Worm (Caenorhabditis elegans) whole organism, L4 larva: ENCODE results near the gene C15F1.2.
A peak's percentile ranks its signal among the peaks of the same experiment; 100 is the strongest.

Source experiments
- F37D6.2 ChIP-seq: sonication (generic microtip); optimal IDR thresholded peaks from 2 replicates; lab custom pipeline; 2016; ENCODE audit warnings: mild to moderate bottlenecking, missing genetic modification characterization, missing compliant biosample characterization
- T20F7.1 ChIP-seq: fragments of 200-800 bp; sonication (Bioruptor generic); optimal IDR thresholded peaks from 2 replicates; lab custom pipeline; 2018; ENCODE audit warnings: mild to moderate bottlenecking, missing genetic modification characterization, missing compliant biosample characterization
- T26A8.4 ChIP-seq: fragments of 200-800 bp; sonication (Bioruptor generic); IDR thresholded peaks from 2 replicates; pipeline ENCODE4 v1.3.6; 2022; ENCODE audit warnings: missing genetic modification characterization, missing compliant biosample characterization
- Y105C5A.15 ChIP-seq: fragments of 200-800 bp; sonication (Bioruptor generic); IDR thresholded peaks from 2 replicates; pipeline ENCODE4 v1.3.6; 2022; ENCODE audit warnings: missing genetic modification characterization, missing compliant biosample characterization
- Y75B8A.6 ChIP-seq: fragments of 200-800 bp; sonication (Bioruptor generic); IDR thresholded peaks from 2 replicates; pipeline ENCODE4 v1.3.6; 2022; ENCODE audit warnings: missing genetic modification reagents, missing genetic modification characterization, missing compliant biosample characterization
- ZK337.2 ChIP-seq: fragments of 200-800 bp; sonication (Bioruptor generic); IDR thresholded peaks from 2 replicates; pipeline ENCODE4 v1.3.6; 2022; ENCODE audit warnings: missing genetic modification reagents, missing genetic modification characterization, missing compliant biosample characterization
- ZK546.5 ChIP-seq, 2 experiments: sonication (generic microtip); optimal IDR thresholded peaks; 2 replicates each; lab custom pipeline; 2017; ENCODE audit warnings: missing biosample characterization in 2 of 2, missing genetic modification characterization in 2 of 2
- attf-4 ChIP-seq: sonication (generic microtip); optimal IDR thresholded peaks from 3 replicates; lab custom pipeline; 2017; ENCODE audit warnings: missing biosample characterization, missing genetic modification characterization
- ceh-20 ChIP-seq: fragments of 200-800 bp; sonication (Bioruptor generic); IDR thresholded peaks from 2 replicates; pipeline ENCODE4 v1.3.6; 2022; ENCODE audit warnings: missing genetic modification reagents, missing genetic modification characterization, missing compliant biosample characterization
- ceh-32 ChIP-seq: sonication (generic microtip); optimal IDR thresholded peaks from 2 replicates; lab custom pipeline; 2016; ENCODE audit warnings: mild to moderate bottlenecking, missing genetic modification characterization, missing compliant biosample characterization; ENCODE audit not compliant: poor library complexity
- daf-12 ChIP-seq: fragments of 150-350 bp; optimal IDR thresholded peaks from 2 replicates; lab custom pipeline; 2014; ENCODE audit warnings: missing biosample characterization, missing genetic modification reagents, missing genetic modification characterization
- daf-19 ChIP-seq: fragments of 200-800 bp; sonication (Bioruptor generic); conservative IDR thresholded peaks from 2 replicates; pipeline ENCODE4 v1.3.6; 2022; ENCODE audit warnings: missing genetic modification characterization, missing compliant biosample characterization
- daf-8 ChIP-seq: fragments of 200-800 bp; sonication (Bioruptor generic); IDR thresholded peaks from 2 replicates; pipeline ENCODE4 v1.3.6; 2022; ENCODE audit warnings: missing genetic modification characterization, missing compliant biosample characterization
- egl-27 ChIP-seq: sonication (generic microtip); optimal IDR thresholded peaks from 3 replicates; lab custom pipeline; 2017; ENCODE audit warnings: missing biosample characterization, missing genetic modification reagents, missing genetic modification characterization
- egl-43 ChIP-seq: fragments of 200-800 bp; sonication (Bioruptor generic); IDR thresholded peaks from 2 replicates; pipeline ENCODE4 v1.3.6; 2022; ENCODE audit warnings: missing genetic modification reagents, missing genetic modification characterization, missing compliant biosample characterization
- fkh-10 ChIP-seq: fragments of 150-350 bp; optimal IDR thresholded peaks from 2 replicates; lab custom pipeline; 2014; ENCODE audit warnings: missing biosample characterization, missing genetic modification reagents, missing genetic modification characterization
- gei-8 ChIP-seq: fragments of 200-800 bp; sonication (Bioruptor generic); optimal IDR thresholded peaks from 2 replicates; lab custom pipeline; 2018; ENCODE audit warnings: mild to moderate bottlenecking, missing genetic modification characterization, missing compliant biosample characterization
- hif-1 ChIP-seq, 2 experiments: sonication (generic microtip); optimal IDR thresholded peaks; 2 replicates each; lab custom pipeline; 2016 to 2017; ENCODE audit warnings: missing compliant biosample characterization in 2 of 2, missing genetic modification characterization in 2 of 2, missing genetic modification reagents in 2 of 2, missing genotype in 2 of 2, mild to moderate bottlenecking in 1 of 2
- hlh-11 ChIP-seq: fragments of 200-800 bp; sonication (Bioruptor generic); optimal IDR thresholded peaks from 2 replicates; lab custom pipeline; 2018; ENCODE audit warnings: mild to moderate bottlenecking, missing genetic modification characterization, missing compliant biosample characterization
- hmg-1.1 ChIP-seq: fragments of 200-800 bp; sonication (Bioruptor generic); IDR thresholded peaks from 2 replicates; pipeline ENCODE4 v1.3.6; 2022; ENCODE audit warnings: missing genetic modification reagents, missing genetic modification characterization, missing compliant biosample characterization
- lim-7 ChIP-seq: fragments of 200-800 bp; sonication (Bioruptor generic); IDR thresholded peaks from 2 replicates; pipeline ENCODE4 v1.3.6; 2022; ENCODE audit warnings: missing genetic modification characterization, missing compliant biosample characterization
- lin-1 ChIP-seq: fragments of 200-800 bp; sonication (Bioruptor generic); IDR thresholded peaks from 2 replicates; pipeline ENCODE4 v1.3.6; 2022; ENCODE audit warnings: missing genetic modification reagents, missing genetic modification characterization, missing compliant biosample characterization
- lin-13 ChIP-seq: fragments of 150-350 bp; optimal IDR thresholded peaks from 2 replicates; lab custom pipeline; 2014; ENCODE audit warnings: missing biosample characterization, missing genetic modification reagents, missing genetic modification characterization
- lin-15B ChIP-seq: fragments of 150-350 bp; sonication (generic microtip); optimal IDR thresholded peaks from 3 replicates; lab custom pipeline; 2014; ENCODE audit warnings: missing biosample characterization, missing genetic modification characterization
- lir-3 ChIP-seq: sonication (generic microtip); optimal IDR thresholded peaks from 2 replicates; lab custom pipeline; 2016; ENCODE audit warnings: mild to moderate bottlenecking, missing genetic modification characterization, missing compliant biosample characterization
- madf-5 ChIP-seq, 2 experiments: fragments of 200-800 bp; sonication (Bioruptor generic); IDR thresholded peaks; 2 replicates each; pipeline ENCODE4 v1.3.6; 2022; ENCODE audit warnings: missing compliant biosample characterization in 2 of 2, missing genetic modification characterization in 2 of 2
- madf-9 ChIP-seq: fragments of 200-800 bp; sonication (Bioruptor generic); conservative IDR thresholded peaks from 2 replicates; pipeline ENCODE4 v1.3.6; 2022; ENCODE audit warnings: missing genetic modification reagents, missing genetic modification characterization, missing compliant biosample characterization
- mdl-1 ChIP-seq, 2 experiments: fragments of 150-350 bp in 1 of 2; sonication (generic microtip) in 1 of 2; optimal IDR thresholded peaks; 2 replicates each; lab custom pipeline; 2014 to 2017; ENCODE audit warnings: missing biosample characterization in 2 of 2, missing genetic modification characterization in 2 of 2
- mdt-29 ChIP-seq: fragments of 200-800 bp; sonication (Bioruptor generic); IDR thresholded peaks from 2 replicates; pipeline ENCODE4 v1.3.6; 2022; ENCODE audit warnings: missing genetic modification reagents, missing genetic modification characterization, missing compliant biosample characterization
- mep-1 ChIP-seq: fragments of 150-350 bp; sonication (generic microtip); optimal IDR thresholded peaks from 3 replicates; lab custom pipeline; 2014; ENCODE audit warnings: missing biosample characterization, missing genetic modification characterization
- nhr-111 ChIP-seq: fragments of 200-800 bp; sonication (Bioruptor generic); optimal IDR thresholded peaks from 2 replicates; lab custom pipeline; 2018; ENCODE audit warnings: mild to moderate bottlenecking, missing genetic modification characterization, missing compliant biosample characterization
- nhr-237 ChIP-seq: sonication (generic microtip); optimal IDR thresholded peaks from 2 replicates; lab custom pipeline; 2017; ENCODE audit warnings: missing biosample characterization, missing genetic modification characterization
- nhr-25 ChIP-seq: sonication (generic microtip); optimal IDR thresholded peaks from 2 replicates; lab custom pipeline; 2017; ENCODE audit warnings: missing genetic modification characterization, mild to moderate bottlenecking, missing compliant biosample characterization, antibody characterized with exemption, moderate library complexity, borderline replicate concordance; ENCODE audit not compliant: insufficient read depth
- nhr-28 ChIP-seq: fragments of 150-350 bp; optimal IDR thresholded peaks from 2 replicates; lab custom pipeline; 2014; ENCODE audit warnings: missing biosample characterization, missing genetic modification characterization
- pha-4 ChIP-seq, 2 experiments: fragments of 150-350 bp in 1 of 2; fragments of 200-800 bp in 1 of 2; sonication (Bioruptor generic) in 1 of 2; IDR thresholded peaks in 1 of 2; optimal IDR thresholded peaks in 1 of 2; 2 replicates each; pipeline versions ENCODE4 v1.3.6 to Lab custom; 2014 to 2022; ENCODE audit warnings: missing genetic modification characterization in 2 of 2, missing genetic modification reagents in 2 of 2, missing biosample characterization in 1 of 2, missing compliant biosample characterization in 1 of 2
- php-3 ChIP-seq: fragments of 200-800 bp; sonication (Bioruptor generic); IDR thresholded peaks from 2 replicates; pipeline ENCODE4 v1.3.6; 2022; ENCODE audit warnings: missing genetic modification reagents, missing genetic modification characterization, missing compliant biosample characterization
- rbr-2 ChIP-seq: sonication (generic microtip); optimal IDR thresholded peaks from 2 replicates; lab custom pipeline; 2016; ENCODE audit warnings: missing genotype, missing genetic modification characterization, missing compliant biosample characterization
- skn-1 ChIP-seq: fragments of 150-350 bp; optimal IDR thresholded peaks from 2 replicates; lab custom pipeline; 2014; ENCODE audit warnings: missing biosample characterization, missing genetic modification characterization
- snpc-4 ChIP-seq: fragments of 150-350 bp; optimal IDR thresholded peaks from 2 replicates; lab custom pipeline; 2014; ENCODE audit warnings: missing biosample characterization, missing genetic modification characterization
- spr-1 ChIP-seq: sonication (generic microtip); optimal IDR thresholded peaks from 2 replicates; lab custom pipeline; 2016; ENCODE audit warnings: mild to moderate bottlenecking, missing genetic modification characterization, missing compliant biosample characterization
- tag-97 ChIP-seq: fragments of 200-800 bp; sonication (Bioruptor generic); IDR thresholded peaks from 2 replicates; pipeline ENCODE4 v1.3.6; 2022; ENCODE audit warnings: missing genetic modification characterization, missing compliant biosample characterization
- tra-1 ChIP-seq: fragments of 200-800 bp; sonication (Bioruptor generic); IDR thresholded peaks from 2 replicates; pipeline ENCODE4 v1.3.6; 2022; ENCODE audit warnings: missing genetic modification reagents, missing genetic modification characterization, missing compliant biosample characterization
- unc-39 ChIP-seq: sonication (generic microtip); optimal IDR thresholded peaks from 2 replicates; lab custom pipeline; 2017; ENCODE audit warnings: missing biosample characterization, missing genetic modification characterization
- unc-62 ChIP-seq, 3 experiments: fragments of 150-350 bp in 1 of 3; sonication (generic microtip); optimal IDR thresholded peaks in 2 of 3; peaks in 1 of 3; 1 replicate in 1 of 3; 2 replicates in 2 of 3; lab custom pipeline; 2014 to 2017; ENCODE audit warnings: missing biosample characterization in 3 of 3, missing genetic modification characterization in 3 of 3, missing genetic modification reagents in 3 of 3, missing genotype in 1 of 3
- vab-7 ChIP-seq: fragments of 200-800 bp; sonication (Bioruptor generic); IDR thresholded peaks from 2 replicates; pipeline ENCODE4 v1.3.6; 2022; ENCODE audit warnings: missing genetic modification reagents, missing genetic modification characterization, missing compliant biosample characterization
- zag-1 ChIP-seq: fragments of 150-350 bp; optimal IDR thresholded peaks from 2 replicates; lab custom pipeline; 2014; ENCODE audit warnings: missing biosample characterization, missing genetic modification characterization
- zfp-2 ChIP-seq: sonication (generic microtip); optimal IDR thresholded peaks from 2 replicates; lab custom pipeline; 2016; ENCODE audit warnings: mild to moderate bottlenecking, missing genetic modification characterization, missing compliant biosample characterization
- zip-11 ChIP-seq: fragments of 200-800 bp; sonication (Bioruptor generic); IDR thresholded peaks from 2 replicates; pipeline ENCODE4 v1.3.6; 2022; ENCODE audit warnings: missing genetic modification characterization, missing compliant biosample characterization
- ztf-7 ChIP-seq: fragments of 150-350 bp; optimal IDR thresholded peaks from 2 replicates; lab custom pipeline; 2014; ENCODE audit warnings: missing biosample characterization, missing genetic modification characterization

C15F1.2 gene

DNA sequence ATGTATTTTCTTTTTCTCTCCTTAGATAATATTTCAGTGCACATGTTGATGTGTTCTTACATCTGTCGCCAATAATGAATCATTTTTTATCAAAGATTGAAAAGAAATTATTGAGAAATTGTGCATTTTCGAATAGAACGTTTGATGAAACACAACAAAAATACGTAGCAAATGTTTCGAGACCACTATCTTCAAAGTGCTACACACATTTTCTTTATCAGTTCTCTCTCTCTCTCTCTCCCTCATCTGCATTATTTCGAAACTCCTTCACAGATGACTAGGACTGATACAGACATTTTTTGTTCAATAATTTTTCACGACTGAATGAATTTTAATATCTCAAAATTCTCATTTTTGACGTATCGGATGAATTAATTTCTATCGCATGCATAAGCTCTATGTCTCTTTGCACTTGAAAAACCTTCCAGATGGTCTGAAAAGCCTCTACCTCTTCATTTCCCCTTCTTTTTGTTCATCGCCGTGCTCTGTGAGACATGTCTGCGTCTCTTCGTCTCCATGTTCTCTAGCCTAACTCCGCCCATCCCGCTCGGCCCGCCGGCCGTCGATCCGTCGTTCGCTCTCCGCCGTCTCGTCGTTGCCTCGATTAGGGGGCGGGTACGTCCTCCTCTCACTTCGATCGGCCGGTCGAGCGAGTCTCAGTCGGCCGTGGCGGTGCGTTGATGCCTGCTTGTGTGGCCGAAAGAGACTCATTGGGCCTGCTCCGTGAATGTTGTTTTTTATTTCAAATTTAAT lies 36.3 kb upstream of the C15F1.2 start (continued):
- no peak for TF ChIP-seq madf-5 (GFP tag; IDR thresholded peaks at IDR 0.05; lab: Robert Waterston, UW)
- no peak for TF ChIP-seq zag-1 (tag; lab: Kevin White, UChicago)
- no peak for TF ChIP-seq fkh-10 (GFP tag; lab: Kevin White, UChicago)
- no peak for TF ChIP-seq snpc-4
- TF ChIP-seq zip-11 (GFP tag; lab: Robert Waterston, UW) = no peak
- no peak for TF ChIP-seq gei-8 (GFP tag; lab: Kevin White, UChicago)
- no peak for TF ChIP-seq ceh-20
- TF ChIP-seq madf-9 (GFP tag; lab: Robert Waterston, UW) = no peak
- TF ChIP-seq nhr-111 = no peak
- TF ChIP-seq attf-4 (tag; lab: Kevin White, UChicago) = no peak
- TF ChIP-seq daf-12 (tag; lab: Kevin White, UChicago) = no peak
- TF ChIP-seq lir-3 = no peak
- TF ChIP-seq unc-62 (GFP tag; optimal IDR thresholded peaks at IDR 0.05 in 1 of 2; lab: Kevin White, UChicago) = peak in 1 of 2 experiments; percentile 33
- TF ChIP-seq unc-62 (tag; optimal IDR thresholded peaks at IDR 0.05; lab: Kevin White, UChicago) = no peak
- no peak for TF ChIP-seq php-3 (GFP tag; lab: Robert Waterston, UW)
- TF ChIP-seq nhr-25 (tag; lab: Kevin White, UChicago) = no peak
- no peak for TF ChIP-seq lin-15B (tag; lab: Kevin White, UChicago)
- 0 out of 2 replicates have a peak, but pooled peaks have one; percentile 37 for TF ChIP-seq vab-7 (GFP tag; lab: Robert Waterston, UW)
- no peak for TF ChIP-seq Y75B8A.6
- peak; percentile 28 for TF ChIP-seq T20F7.1
- no peak for TF ChIP-seq tra-1 (GFP tag; lab: Robert Waterston, UW)
- no peak for TF ChIP-seq daf-8 (GFP tag; lab: Robert Waterston, UW)
- TF ChIP-seq ZK546.5 (tag; optimal IDR thresholded peaks at IDR 0.05; lab: Kevin White, UChicago) = no peak
- no peak for TF ChIP-seq mdt-29 (GFP tag; lab: Robert Waterston, UW)
- TF ChIP-seq lin-1 (GFP tag; lab: Robert Waterston, UW) = no peak
- no peak for TF ChIP-seq lim-7 (GFP tag; lab: Robert Waterston, UW)
- no peak for TF ChIP-seq daf-19 (GFP tag; lab: Robert Waterston, UW)
- peak; percentile 61 for TF ChIP-seq rbr-2 (tag; lab: Kevin White, UChicago)
- peak; percentile 16 for TF ChIP-seq spr-1
- TF ChIP-seq pha-4 (GFP tag; IDR thresholded peaks at IDR 0.05; lab: Robert Waterston, UW) = no peak; the same call in 1 of the 2 replicates
- no peak for TF ChIP-seq pha-4 (tag; optimal IDR thresholded peaks at IDR 0.05; lab: Kevin White, UChicago)
- TF ChIP-seq nhr-237 = no peak
- TF ChIP-seq hlh-11 (tag; lab: Kevin White, UChicago) = peak; percentile 30
- no peak for TF ChIP-seq Y105C5A.15 (GFP tag; lab: Robert Waterston, UW)
- no peak for TF ChIP-seq egl-27
- TF ChIP-seq ceh-32 = no peak
- TF ChIP-seq lin-13 (GFP tag; lab: Kevin White, UChicago) = no peak
- TF ChIP-seq egl-43 = peak; percentile 78
- peak; percentile 59 for TF ChIP-seq nhr-28
- TF ChIP-seq ZK337.2 (GFP tag; lab: Robert Waterston, UW) = no peak
- TF ChIP-seq hif-1 (tag; optimal IDR thresholded peaks at IDR 0.05; lab: Kevin White, UChicago) = peak in 1 of 2 experiments; percentile 31
- no peak for TF ChIP-seq ztf-7 (tag; lab: Kevin White, UChicago)
- TF ChIP-seq zfp-2 = no peak
- TF ChIP-seq T26A8.4 (GFP tag; lab: Robert Waterston, UW) = no peak
- peak; percentile 30 for TF ChIP-seq mep-1 (tag; lab: Kevin White, UChicago)
- no peak for TF ChIP-seq tag-97 (GFP tag; lab: Robert Waterston, UW)
- TF ChIP-seq skn-1 (tag; lab: Kevin White, UChicago) = no peak
- peak; percentile 51 for TF ChIP-seq F37D6.2 (tag; lab: Kevin White, UChicago)
- no peak for TF ChIP-seq unc-39
- TF ChIP-seq hmg-1.1 (GFP tag; lab: Robert Waterston, UW) = peak; percentile 75
- no peak for TF ChIP-seq mdl-1 (tag; optimal IDR thresholded peaks at IDR 0.05; lab: Kevin White, UChicago)
